Worm (Caenorhabditis elegans): ENCODE data around the gene M88.3.
A peak's percentile ranks its signal among the peaks of the same experiment; 100 is the strongest.

M88.3 gene

DNA sequence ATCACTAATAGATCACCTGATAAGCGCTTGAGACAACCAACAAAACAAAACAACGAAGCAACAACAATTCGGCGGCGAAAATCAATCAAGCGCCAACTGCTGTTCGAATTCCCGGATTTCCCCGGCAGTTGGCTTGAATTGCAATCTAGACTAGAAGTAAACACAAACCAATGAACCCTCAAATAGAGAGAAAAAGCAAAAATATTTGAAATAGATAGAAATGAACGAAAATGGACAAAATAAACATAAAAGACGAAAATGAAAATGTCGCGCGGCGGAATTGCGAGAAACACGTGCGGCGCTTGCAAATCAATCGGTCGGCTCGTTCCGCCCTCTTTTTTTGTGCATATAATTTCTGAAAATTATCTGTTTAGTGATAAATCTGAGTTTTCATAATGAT, 23.6 kb upstream of the M88.3 start, which contains the start of gene idhg-1 (continued):
- TF ChIP-seq unc-130 (tag; optimal IDR thresholded peaks at IDR 0.05) (peak; percentile 61), nhr-71 (tag; optimal IDR thresholded peaks at IDR 0.05) (peak; percentile 80), fkh-8 (tag; optimal IDR thresholded peaks at IDR 0.05) (peak; percentile 37), lir-3 (tag; optimal IDR thresholded peaks at IDR 0.05; ENCODE audit: poor library complexity) (peak; percentile 63), nhr-19 (GFP tag; conservative IDR thresholded peaks at IDR 0.05) (peak; percentile 88), ama-1 (optimal IDR thresholded peaks at IDR 0.05) (no peak), nhr-90 (tag; optimal IDR thresholded peaks at IDR 0.05; ENCODE audit: poor library complexity) (peak; percentile 71), ztf-11 (tag; optimal IDR thresholded peaks at IDR 0.05) (peak in 1 of 2 experiments; percentile 55), efl-1 (optimal IDR thresholded peaks at IDR 0.05) (peak; percentile 48 to 65), efl-1 (GFP tag; optimal IDR thresholded peaks at IDR 0.05 in 1 of 2) (peak; percentile 38 to 96), lin-35 (GFP tag; optimal IDR thresholded peaks at IDR 0.05) (peak; percentile 19 to 63), nhr-84 (tag; optimal IDR thresholded peaks at IDR 0.05) (peak; percentile 26), nhr-85 (tag) (peak; percentile 86), unc-86 (tag; optimal IDR thresholded peaks at IDR 0.05) (peak; percentile 64), snu-23 (GFP tag; optimal IDR thresholded peaks at IDR 0.05) (peak; percentile 85), hpl-2 (GFP tag; optimal IDR thresholded peaks at IDR 0.05) (no peak), sptf-1 (tag; optimal IDR thresholded peaks at IDR 0.05) (no peak), nhr-47 (tag; optimal IDR thresholded peaks at IDR 0.05) (peak; percentile 76), tbx-2 (tag; optimal IDR thresholded peaks at IDR 0.05) (peak; percentile 52), lsy-2 (tag; optimal IDR thresholded peaks at IDR 0.05) (peak; percentile 71 to 74), dpl-1 (GFP tag; optimal IDR thresholded peaks at IDR 0.05) (peak; percentile 47 to 61 (median 58)), fos-1 (tag; optimal IDR thresholded peaks at IDR 0.05) (no peak), isw-1 (GFP tag; IDR thresholded peaks at IDR 0.05) (no peak; the same call in none of the 2 replicates), snpc-4 (tag; optimal IDR thresholded peaks at IDR 0.05) (peak; percentile 58), ztf-4 (tag; optimal IDR thresholded peaks at IDR 0.05) (peak; percentile 63), vab-15 (tag; optimal IDR thresholded peaks at IDR 0.05) (peak; percentile 3), lin-39 (tag; optimal IDR thresholded peaks at IDR 0.05) (peak; percentile 35), nhr-11 (tag; optimal IDR thresholded peaks at IDR 0.05) (peak; percentile 37), sox-4 (tag; optimal IDR thresholded peaks at IDR 0.05) (peak; percentile 24), grh-1 (GFP tag; IDR thresholded peaks at IDR 0.05) (no peak), lin-15B (tag; optimal IDR thresholded peaks at IDR 0.05) (peak; percentile 4), F16B12.6 (tag; optimal IDR thresholded peaks at IDR 0.05) (peak; percentile 29)

DNA sequence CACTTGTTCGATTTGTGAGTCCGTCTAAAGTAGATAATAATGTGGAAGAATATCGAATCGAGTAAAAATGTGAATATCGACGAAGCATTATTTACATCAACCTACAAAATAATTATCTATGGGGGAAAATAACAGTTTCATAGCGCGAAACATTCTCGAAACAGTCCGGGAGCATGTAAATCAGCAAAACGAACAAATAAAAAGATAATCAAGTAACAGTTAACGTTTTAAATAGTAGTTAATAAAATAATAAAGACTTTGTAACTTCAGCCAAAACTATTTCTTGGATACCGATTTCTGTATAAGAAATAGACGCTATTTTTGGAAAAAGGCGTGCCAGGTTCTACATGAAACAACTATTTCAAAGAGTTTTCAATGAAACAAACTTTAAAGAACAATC, 23.2 kb upstream of the M88.3 start, which contains the start of gene mlcd-1:
Gene mlcd-1, minus strand, starts transcription at position 101 of the 400 bp plus-strand sequence.
- TF ChIP-seq xbp-1 (tag; optimal IDR thresholded peaks at IDR 0.05) (no peak), elt-2 (tag; optimal IDR thresholded peaks at IDR 0.05) (no peak), nhr-47 (tag; optimal IDR thresholded peaks at IDR 0.05) (no peak), unc-86 (tag; optimal IDR thresholded peaks at IDR 0.05) (no peak), zip-4 (GFP tag; optimal IDR thresholded peaks at IDR 0.05) (no peak), sox-4 (tag; optimal IDR thresholded peaks at IDR 0.05) (no peak), fos-1 (tag; optimal IDR thresholded peaks at IDR 0.05) (no peak), egl-27 (tag; optimal IDR thresholded peaks at IDR 0.05) (no peak), aly-2 (tag; optimal IDR thresholded peaks at IDR 0.05) (no peak), nhr-28 (tag; optimal IDR thresholded peaks at IDR 0.05) (no peak), unc-30 (tag; optimal IDR thresholded peaks at IDR 0.05) (no peak), aha-1 (tag; optimal IDR thresholded peaks at IDR 0.05) (no peak), nhr-20 (tag; optimal IDR thresholded peaks at IDR 0.05) (no peak), lsy-2 (tag; optimal IDR thresholded peaks at IDR 0.05) (no peak), ceh-82 (tag; optimal IDR thresholded peaks at IDR 0.05) (no peak), lin-39 (tag; optimal IDR thresholded peaks at IDR 0.05) (no peak), vab-15 (tag; optimal IDR thresholded peaks at IDR 0.05) (no peak), mdl-1 (tag; optimal IDR thresholded peaks at IDR 0.05) (no peak), swsn-7 (tag; optimal IDR thresholded peaks at IDR 0.05) (no peak), jun-1 (tag; optimal IDR thresholded peaks at IDR 0.05) (no peak)
